Fruit fly (Drosophila melanogaster) Kc167 (cell line): ENCODE measurements around the gene CG33284.

Experiments
- Myc ChIP-seq: fragments of >200 bp; optimal IDR thresholded peaks from 2 replicates; lab custom pipeline; 2017; ENCODE audit warnings: missing external identifiers
- Sin3A ChIP-seq: fragments of >200 bp; optimal IDR thresholded peaks from 2 replicates; lab custom pipeline; 2018; ENCODE audit warnings: missing external identifiers
- h ChIP-seq: fragments of >200 bp; optimal IDR thresholded peaks from 3 replicates; lab custom pipeline; 2018; ENCODE audit warnings: missing external identifiers
- insv ChIP-seq: fragments of >200 bp; optimal IDR thresholded peaks from 3 replicates; lab custom pipeline; 2018; ENCODE audit warnings: missing external identifiers
- psq ChIP-seq: fragments of >200 bp; optimal IDR thresholded peaks from 2 replicates; lab custom pipeline; 2017; ENCODE audit warnings: missing external identifiers
- ttk ChIP-seq: sonication (Bioruptor generic); optimal IDR thresholded peaks from 2 replicates; lab custom pipeline; 2017; ENCODE audit warnings: missing external identifiers

CG33284 gene

DNA sequence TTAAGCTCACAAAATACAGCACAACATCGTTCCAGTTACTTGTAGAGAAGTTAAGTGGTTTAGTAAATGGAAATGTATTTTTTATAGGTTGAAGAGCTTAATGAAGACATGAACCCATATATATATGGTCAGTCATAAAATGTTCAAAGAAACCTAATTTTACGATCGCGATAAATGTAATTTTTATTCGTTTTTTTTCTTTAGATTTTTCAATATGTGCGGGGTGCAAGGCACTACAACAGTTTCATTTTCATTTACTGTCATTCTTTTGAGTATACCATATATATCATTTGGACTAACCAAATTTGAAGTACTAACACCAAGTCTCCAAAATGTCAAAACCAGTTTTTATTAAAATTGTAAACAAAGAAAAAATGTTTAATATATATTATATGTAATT lies at the start of gene CG33284:
CG33284 (plus strand) TSS at position 301 of the 400 bp plus-strand sequence.
- TF ChIP-seq psq (lab: Kevin White, UChicago), result no peak
- TF ChIP-seq Sin3A, result no peak
- TF ChIP-seq insv (lab: Kevin White, UChicago), result no peak
- TF ChIP-seq ttk, result no peak
- TF ChIP-seq Myc (lab: Kevin White, UChicago), result no peak
- no peak for TF ChIP-seq h

DNA sequence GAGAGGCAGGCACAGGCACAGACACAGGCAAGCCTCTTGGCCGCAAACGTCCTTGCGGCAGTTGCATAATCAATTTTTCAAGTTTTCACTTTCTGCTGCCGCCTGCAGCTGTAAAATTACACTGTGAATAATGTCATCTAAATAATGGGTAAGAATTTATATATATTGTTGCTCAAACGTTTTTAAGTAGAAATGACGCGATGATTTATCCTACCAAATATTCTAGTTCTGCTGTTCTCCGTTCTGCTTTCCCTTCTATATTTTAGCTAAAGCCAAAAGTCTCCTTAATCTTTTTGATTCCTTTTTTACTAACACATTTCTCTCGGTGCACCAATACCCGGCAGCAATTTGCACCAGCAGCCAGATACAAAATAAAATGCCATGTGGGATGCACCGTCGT lies 43.1 kb upstream of the CG33284 start:
- TF ChIP-seq ttk, result no peak
- TF ChIP-seq insv (lab: Kevin White, UChicago), result no peak
- no peak for TF ChIP-seq psq (lab: Kevin White, UChicago)

DNA sequence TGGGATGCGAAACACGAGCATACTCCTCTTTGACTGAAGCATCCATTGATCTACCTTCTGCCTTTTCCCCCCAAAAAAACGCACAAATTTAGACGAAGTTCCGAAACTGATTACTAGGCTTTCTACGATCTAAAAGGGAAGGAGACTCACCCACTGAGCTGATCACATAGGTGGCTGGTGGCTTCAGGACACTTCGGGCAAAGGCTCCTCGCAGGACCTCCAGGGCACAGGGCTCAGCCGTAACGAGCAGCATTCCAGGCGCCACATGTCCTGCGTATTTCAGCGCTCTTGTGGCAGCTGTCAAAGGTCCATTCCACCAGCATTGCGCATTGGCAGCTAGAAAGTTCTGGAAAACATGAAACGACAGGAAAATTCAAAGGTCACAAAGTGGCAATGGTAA lies 34.7 kb upstream of the CG33284 start, which contains the start of gene CG33285:
CG33285 (minus strand) TSS at position 101 of the 400 bp plus-strand sequence.
- TF ChIP-seq h, result no peak
- TF ChIP-seq psq (lab: Kevin White, UChicago), result no peak
- no peak for TF ChIP-seq ttk
- TF ChIP-seq Myc (lab: Kevin White, UChicago), result no peak
- TF ChIP-seq insv (lab: Kevin White, UChicago), result no peak
- no peak for TF ChIP-seq Sin3A

DNA sequence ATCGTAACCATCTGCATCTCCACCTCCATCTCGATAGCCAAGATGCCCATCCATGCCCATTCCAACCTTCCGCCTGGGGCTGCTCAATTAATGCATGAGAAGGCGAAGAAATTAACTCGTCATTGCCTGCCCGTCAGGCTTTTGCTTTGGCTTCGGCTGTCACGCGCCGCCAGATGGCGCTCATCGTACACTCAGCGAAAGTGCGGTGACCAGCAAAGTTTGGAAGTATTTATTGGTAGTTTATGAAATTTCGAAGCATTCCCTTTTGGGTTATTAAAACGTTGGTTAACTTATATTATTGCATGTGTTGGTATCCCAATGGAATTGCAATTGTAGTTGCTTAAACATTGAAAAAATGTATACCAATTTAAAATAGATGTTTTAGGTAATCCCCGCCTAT lies 33.3 kb upstream of the CG33284 start:
- TF ChIP-seq h, result no peak

DNA sequence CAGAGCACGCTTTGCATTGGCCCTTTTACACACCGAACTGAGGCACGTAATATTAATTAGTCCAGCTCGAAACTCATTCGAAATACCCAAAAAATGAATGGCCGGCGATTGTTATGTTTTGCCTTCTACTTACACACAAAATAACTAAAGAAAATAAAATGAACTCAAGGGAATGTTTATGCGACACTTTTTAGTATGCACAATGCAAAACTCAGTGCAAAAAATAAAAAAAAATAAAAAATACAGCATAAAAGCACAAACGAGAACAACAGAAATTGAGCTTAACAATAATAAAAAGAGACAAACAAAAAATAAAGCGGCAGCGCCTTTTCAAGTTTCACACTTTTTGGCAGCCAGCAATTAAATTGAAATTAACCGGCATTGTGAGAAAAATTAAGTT lies 26.2 kb upstream of the CG33284 start:
- no peak for TF ChIP-seq Myc (lab: Kevin White, UChicago)
- TF ChIP-seq h, result no peak
- TF ChIP-seq psq (lab: Kevin White, UChicago), result no peak
- no peak for TF ChIP-seq insv (lab: Kevin White, UChicago)
- TF ChIP-seq Sin3A, result no peak
- no peak for TF ChIP-seq ttk

dm6 chr3L:21098602-21099001 lies 25.0 kb upstream of the CG33284 start:
- no peak for TF ChIP-seq Myc (lab: Kevin White, UChicago)
- no peak for TF ChIP-seq h
- TF ChIP-seq psq (lab: Kevin White, UChicago), result no peak
- no peak for TF ChIP-seq ttk
- no peak for TF ChIP-seq insv (lab: Kevin White, UChicago)
- no peak for TF ChIP-seq Sin3A

DNA sequence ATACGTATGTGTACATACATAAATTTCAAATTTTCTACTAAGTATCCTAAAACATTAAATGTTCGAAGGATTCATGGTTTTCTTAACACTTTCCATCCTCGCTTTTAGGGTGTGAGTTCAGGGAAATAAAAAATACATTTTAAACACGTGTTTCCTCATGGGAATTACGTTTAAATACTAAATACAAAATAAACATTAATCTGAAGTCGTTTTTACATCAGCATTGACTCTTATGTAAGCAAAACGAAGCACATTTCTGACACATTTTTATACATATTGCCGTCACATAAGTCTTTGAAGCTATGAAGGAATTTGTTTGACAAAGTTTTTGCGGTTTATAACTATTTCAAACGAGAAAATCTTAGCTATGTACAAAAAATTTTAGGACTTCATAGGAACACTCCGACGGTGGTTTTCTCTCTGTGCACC lies 24.5 kb upstream of the CG33284 start:
- TF ChIP-seq insv (lab: Kevin White, UChicago), result no peak
- TF ChIP-seq psq (lab: Kevin White, UChicago), result no peak
- no peak for TF ChIP-seq ttk
- TF ChIP-seq h, result no peak
- TF ChIP-seq Myc (lab: Kevin White, UChicago), result no peak
- no peak for TF ChIP-seq Sin3A

DNA sequence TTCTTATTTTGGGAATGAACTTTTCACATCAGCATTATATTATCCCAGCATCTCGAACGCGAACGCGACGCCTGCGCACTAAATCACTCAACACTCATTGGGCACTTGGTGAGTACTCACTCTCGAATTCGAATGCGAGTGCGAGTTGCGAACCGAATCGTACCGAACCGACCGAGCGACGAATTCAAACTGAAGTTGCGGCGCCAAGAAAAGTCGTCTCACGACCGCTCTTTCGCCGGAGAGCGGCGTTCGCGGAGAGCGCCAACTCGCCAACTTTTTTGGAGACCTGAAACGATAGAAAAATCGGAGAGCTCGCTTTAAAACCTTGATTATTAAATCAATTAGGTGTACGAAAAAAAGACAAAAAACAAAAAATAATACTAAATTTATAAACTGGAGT lies 23.6 kb upstream of the CG33284 start:
- TF ChIP-seq ttk (no peak), h (no peak), Myc (lab: Kevin White, UChicago) (no peak), psq (lab: Kevin White, UChicago) (no peak)

dm6 chr3L:21100429-21100828 lies 23.1 kb upstream of the CG33284 start:
- TF ChIP-seq Sin3A (no peak), ttk (no peak), insv (lab: Kevin White, UChicago) (no peak), psq (lab: Kevin White, UChicago) (no peak), Myc (lab: Kevin White, UChicago) (no peak), h (no peak)

dm6 chr3L:21101316-21101715 lies 22.2 kb upstream of the CG33284 start:
- TF ChIP-seq Sin3A (no peak), psq (lab: Kevin White, UChicago) (no peak), h (no peak), Myc (lab: Kevin White, UChicago) (no peak), ttk (no peak), insv (lab: Kevin White, UChicago) (no peak)

DNA sequence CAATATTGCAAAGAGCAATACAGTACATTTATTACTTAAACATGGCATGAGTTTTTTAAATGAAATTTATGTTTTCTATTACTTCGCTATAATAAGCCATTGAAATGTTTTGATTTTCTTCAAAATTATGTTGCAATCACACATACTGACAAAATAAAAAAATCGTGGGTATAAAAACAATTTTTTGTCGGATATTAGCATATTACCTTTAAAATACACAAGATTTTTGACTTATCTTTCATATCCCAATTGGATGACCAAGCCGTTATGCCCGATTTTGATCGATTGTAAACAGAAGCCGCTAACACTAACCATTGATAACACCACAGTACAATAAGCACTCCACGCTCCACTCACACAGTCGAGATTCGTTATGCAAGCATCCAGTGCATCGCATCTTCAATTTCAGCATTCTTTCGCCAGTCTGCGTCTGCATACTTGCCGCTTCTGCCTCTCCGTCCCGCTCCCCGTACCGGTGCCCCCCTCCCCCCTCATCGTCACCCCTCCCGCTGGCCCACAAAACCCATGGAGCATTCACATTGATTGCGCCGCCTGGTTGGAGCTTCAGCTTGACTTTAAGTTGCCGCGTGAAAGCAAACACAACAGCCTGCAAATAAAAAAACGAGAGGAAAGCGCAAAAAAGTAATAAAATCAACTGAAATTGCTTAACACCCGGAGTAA lies 19.1 kb upstream of the CG33284 start:
- TF ChIP-seq psq (lab: Kevin White, UChicago) (no peak), h (no peak)

DNA sequence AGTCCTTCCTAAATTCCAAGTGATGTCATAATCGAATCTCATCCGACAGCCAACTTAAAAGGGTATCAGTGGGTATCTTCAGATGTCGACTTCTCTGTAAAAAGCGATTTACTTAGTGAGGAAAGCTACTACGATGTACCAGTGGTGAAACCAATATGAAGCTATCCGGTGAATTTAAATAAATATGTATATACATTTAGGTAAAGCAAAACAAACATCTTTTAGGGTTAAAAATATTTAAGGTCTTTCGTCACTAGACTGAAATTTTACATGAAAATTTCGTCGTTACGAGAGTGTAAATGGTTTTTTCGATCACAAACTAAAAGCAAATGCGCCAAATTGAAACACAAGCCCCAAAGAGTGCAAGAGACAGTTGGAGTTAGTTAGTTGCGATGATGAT lies 16.7 kb upstream of the CG33284 start:
- TF ChIP-seq Myc (lab: Kevin White, UChicago) (no peak), h (no peak), psq (lab: Kevin White, UChicago) (no peak), Sin3A (no peak), ttk (no peak), insv (lab: Kevin White, UChicago) (no peak)

DNA sequence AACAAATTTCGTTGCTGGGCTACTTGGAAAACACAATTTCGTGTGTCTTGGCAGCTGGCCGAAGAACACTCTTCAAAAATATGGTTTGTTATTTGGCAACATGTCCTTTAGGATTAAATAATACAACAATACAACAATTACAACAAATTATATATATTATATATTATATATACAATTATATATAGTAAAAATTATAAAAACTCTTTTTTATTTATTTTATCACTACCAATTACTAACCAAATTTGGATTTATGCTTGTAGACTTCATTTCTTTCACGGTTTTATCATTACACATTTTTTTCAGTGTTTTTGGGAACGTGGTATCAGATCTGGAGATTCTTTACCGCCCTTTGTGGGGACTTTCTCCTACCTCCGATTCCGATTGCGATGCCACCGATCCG lies 15.1 kb upstream of the CG33284 start:
- TF ChIP-seq psq (lab: Kevin White, UChicago), result no peak
- TF ChIP-seq Myc (lab: Kevin White, UChicago), result no peak
- TF ChIP-seq ttk, result no peak
- no peak for TF ChIP-seq insv (lab: Kevin White, UChicago)
- no peak for TF ChIP-seq Sin3A
- TF ChIP-seq h, result no peak

DNA sequence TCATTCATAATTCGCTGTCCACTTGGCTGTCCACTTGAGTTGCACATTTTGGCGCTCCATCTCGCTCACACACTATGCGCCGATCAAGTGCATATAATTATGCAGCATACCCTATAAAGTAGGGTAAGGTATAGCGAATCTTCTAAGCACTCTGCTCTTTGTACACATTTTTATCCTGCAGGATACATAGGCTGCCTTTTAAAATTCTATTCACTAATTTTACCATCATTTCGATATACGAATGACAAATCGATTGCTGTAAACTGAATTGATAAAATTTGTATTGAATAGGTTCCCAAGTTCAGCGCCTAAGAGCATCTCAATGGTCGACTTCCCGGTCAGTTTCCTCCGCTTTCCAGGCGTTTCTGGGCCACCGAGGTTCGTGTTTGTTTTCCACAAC lies 10.5 kb upstream of the CG33284 start:
- no peak for TF ChIP-seq Sin3A
- no peak for TF ChIP-seq Myc (lab: Kevin White, UChicago)
- TF ChIP-seq insv (lab: Kevin White, UChicago), result no peak
- TF ChIP-seq psq (lab: Kevin White, UChicago), result no peak
- TF ChIP-seq h, result no peak
- no peak for TF ChIP-seq ttk
